Fruit fly (Drosophila melanogaster) whole organism, prepupa: ENCODE results near the gene cbt.

Source experiments
- Blimp-1 ChIP-seq: fragments of 200-800 bp; sonication (Bioruptor generic); optimal IDR thresholded peaks from 3 replicates; lab custom pipeline; 2017; ENCODE audit warnings: missing biosample characterization, missing genetic modification characterization, mild to moderate bottlenecking, moderate library complexity, missing genetic modification reagents
- CG10631 ChIP-seq: fragments of 200-800 bp; sonication (Bioruptor generic); optimal IDR thresholded peaks from 2 replicates; lab custom pipeline; 2016; ENCODE audit warnings: missing biosample characterization, missing genetic modification characterization
- CG11294 ChIP-seq: fragments of 200-800 bp; sonication (Bioruptor generic); IDR thresholded peaks from 2 replicates; pipeline ENCODE4 v1.3.6; 2022; ENCODE audit warnings: missing biosample characterization, missing genetic modification characterization
- CG15336 ChIP-seq: fragments of 200-800 bp; sonication (Bioruptor generic); IDR thresholded peaks from 2 replicates; pipeline ENCODE4 v1.3.6; 2022; ENCODE audit warnings: missing biosample characterization, missing genetic modification characterization
- CG1621 ChIP-seq: fragments of 200-800 bp; sonication (Bioruptor generic); optimal IDR thresholded peaks from 3 replicates; lab custom pipeline; 2018; ENCODE audit warnings: missing biosample characterization, mild to moderate bottlenecking, missing genetic modification characterization
- CG16779 ChIP-seq: fragments of 200-800 bp; sonication (Bioruptor generic); optimal IDR thresholded peaks from 3 replicates; lab custom pipeline; 2017; ENCODE audit warnings: missing biosample characterization, mild to moderate bottlenecking, missing genetic modification characterization
- CG3032 ChIP-seq: fragments of 200-800 bp; optimal IDR thresholded peaks from 2 replicates; lab custom pipeline; 2019; ENCODE audit warnings: missing biosample characterization, mild to moderate bottlenecking, missing genetic modification characterization, moderate library complexity
- CG31627 ChIP-seq: fragments of 200-800 bp; sonication (Bioruptor generic); optimal IDR thresholded peaks from 3 replicates; lab custom pipeline; 2016; ENCODE audit warnings: missing biosample characterization, missing genetic modification characterization
- CG32006 ChIP-seq: fragments of 200-800 bp; sonication (Bioruptor generic); optimal IDR thresholded peaks from 3 replicates; lab custom pipeline; 2017; ENCODE audit warnings: missing biosample characterization, mild to moderate bottlenecking, missing genetic modification characterization
- CG34406 ChIP-seq: fragments of 200-800 bp; sonication (Bioruptor generic); optimal IDR thresholded peaks from 3 replicates; lab custom pipeline; 2016; ENCODE audit warnings: missing biosample characterization, missing genetic modification characterization
- CG3919 ChIP-seq: fragments of 200-800 bp; sonication (Bioruptor generic); optimal IDR thresholded peaks from 3 replicates; lab custom pipeline; 2016; ENCODE audit warnings: missing biosample characterization, missing genetic modification characterization
- CG4318 ChIP-seq: fragments of 200-800 bp; sonication (Bioruptor generic); optimal IDR thresholded peaks from 3 replicates; lab custom pipeline; 2017; ENCODE audit warnings: missing biosample characterization, mild to moderate bottlenecking, missing genetic modification characterization
- CG6163 ChIP-seq: fragments of 200-800 bp; sonication (Bioruptor generic); IDR thresholded peaks from 3 replicates; pipeline ENCODE4 v1.3.6; 2022; ENCODE audit warnings: missing biosample characterization, missing genetic modification characterization
- CG6276 ChIP-seq: fragments of 200-800 bp; sonication (Bioruptor generic); optimal IDR thresholded peaks from 2 replicates; lab custom pipeline; 2017; ENCODE audit warnings: missing biosample characterization, mild to moderate bottlenecking, missing genetic modification characterization
- CG6808 ChIP-seq: fragments of 200-800 bp; sonication (Bioruptor generic); optimal IDR thresholded peaks from 3 replicates; lab custom pipeline; 2017; ENCODE audit warnings: missing biosample characterization, missing genetic modification characterization, mild to moderate bottlenecking, moderate library complexity, missing genetic modification reagents
- CG6854 ChIP-seq: fragments of 200-800 bp; sonication (Bioruptor generic); optimal IDR thresholded peaks from 2 replicates; lab custom pipeline; 2017; ENCODE audit warnings: missing biosample characterization, mild to moderate bottlenecking, missing genetic modification characterization
- CG7368 ChIP-seq: fragments of 200-800 bp; sonication (Bioruptor generic); optimal IDR thresholded peaks from 3 replicates; lab custom pipeline; 2016; ENCODE audit warnings: missing biosample characterization, missing genetic modification characterization
- CG9139 ChIP-seq: fragments of 200-800 bp; sonication (Bioruptor generic); optimal IDR thresholded peaks from 3 replicates; lab custom pipeline; 2017; ENCODE audit warnings: missing biosample characterization, mild to moderate bottlenecking, missing genetic modification characterization
- Eip78C ChIP-seq: fragments of 200-800 bp; sonication (Bioruptor generic); peaks from one replicate; lab custom pipeline; 2016; ENCODE audit warnings: missing biosample characterization, missing genetic modification characterization
- Ets96B ChIP-seq: fragments of 200-800 bp; optimal IDR thresholded peaks from 2 replicates; lab custom pipeline; 2019; ENCODE audit warnings: missing biosample characterization, mild to moderate bottlenecking, missing genetic modification characterization, moderate library complexity
- Gug ChIP-seq: fragments of 200-800 bp; sonication (Bioruptor generic); IDR thresholded peaks from 2 replicates; pipeline ENCODE4 v1.3.6; 2022; ENCODE audit warnings: missing biosample characterization, missing genetic modification characterization
- Hr39 ChIP-seq: fragments of 200-800 bp; sonication (Bioruptor generic); optimal IDR thresholded peaks from 2 replicates; lab custom pipeline; 2016; ENCODE audit warnings: missing biosample characterization, missing genetic modification characterization
- Hr4 ChIP-seq: fragments of 200-800 bp; sonication (Bioruptor generic); optimal IDR thresholded peaks from 3 replicates; lab custom pipeline; 2016; ENCODE audit warnings: missing biosample characterization, missing genetic modification characterization
- Lpt ChIP-seq: fragments of 200-800 bp; sonication (Bioruptor generic); optimal IDR thresholded peaks from 3 replicates; lab custom pipeline; 2016; ENCODE audit warnings: missing biosample characterization, missing genetic modification characterization
- Met ChIP-seq: fragments of 200-800 bp; sonication (Bioruptor generic); optimal IDR thresholded peaks from 3 replicates; lab custom pipeline; 2016; ENCODE audit warnings: missing biosample characterization, missing genetic modification characterization
- OdsH ChIP-seq: fragments of 200-800 bp; sonication (Bioruptor generic); optimal IDR thresholded peaks from 3 replicates; lab custom pipeline; 2016; ENCODE audit warnings: missing biosample characterization, missing genetic modification characterization
- Smox ChIP-seq: fragments of 200-800 bp; sonication (Bioruptor generic); optimal IDR thresholded peaks from 3 replicates; lab custom pipeline; 2016; ENCODE audit warnings: missing biosample characterization, missing genetic modification characterization
- Sox102F ChIP-seq: fragments of 200-800 bp; sonication (Bioruptor generic); optimal IDR thresholded peaks from 2 replicates; lab custom pipeline; 2016; ENCODE audit warnings: missing biosample characterization, mild to moderate bottlenecking, missing genetic modification characterization
- Sox14 ChIP-seq: fragments of 200-800 bp; sonication (Bioruptor generic); optimal IDR thresholded peaks from 3 replicates; lab custom pipeline; 2016; ENCODE audit warnings: missing biosample characterization, missing genetic modification characterization
- achi ChIP-seq: fragments of 200-800 bp; sonication (Bioruptor generic); optimal IDR thresholded peaks from 3 replicates; lab custom pipeline; 2016; ENCODE audit warnings: missing biosample characterization, missing genetic modification characterization
- acj6 ChIP-seq: fragments of 200-800 bp; sonication (Bioruptor generic); optimal IDR thresholded peaks from 3 replicates; lab custom pipeline; 2016; ENCODE audit warnings: missing biosample characterization, missing genetic modification characterization
- dsx ChIP-seq: fragments of 200-800 bp; optimal IDR thresholded peaks from 3 replicates; lab custom pipeline; 2019; ENCODE audit warnings: missing biosample characterization, mild to moderate bottlenecking, missing genetic modification characterization, moderate library complexity; ENCODE audit not compliant: poor library complexity, severe bottlenecking
- esn ChIP-seq: fragments of 200-800 bp; sonication (Bioruptor generic); optimal IDR thresholded peaks from 2 replicates; lab custom pipeline; 2016; ENCODE audit warnings: missing biosample characterization, mild to moderate bottlenecking, missing genetic modification characterization, moderate library complexity
- fd59A ChIP-seq: fragments of 200-800 bp; sonication (Bioruptor generic); optimal IDR thresholded peaks from 2 replicates; lab custom pipeline; 2017; ENCODE audit warnings: missing biosample characterization, mild to moderate bottlenecking, missing genetic modification characterization, missing genetic modification reagents
- fd85E ChIP-seq: fragments of 200-800 bp; sonication (Bioruptor generic); optimal IDR thresholded peaks from 3 replicates; lab custom pipeline; 2016; ENCODE audit warnings: missing biosample characterization, missing genetic modification characterization
- lz ChIP-seq: fragments of 200-800 bp; sonication (Bioruptor generic); optimal IDR thresholded peaks from 3 replicates; lab custom pipeline; 2016; ENCODE audit warnings: missing biosample characterization, missing genetic modification characterization
- net ChIP-seq: fragments of 200-800 bp; sonication (Bioruptor generic); optimal IDR thresholded peaks from 3 replicates; lab custom pipeline; 2016; ENCODE audit warnings: missing biosample characterization, missing genetic modification characterization
- salr ChIP-seq, 2 experiments: fragments of 200-800 bp; sonication (Bioruptor generic); optimal IDR thresholded peaks; 3 replicates each; lab custom pipeline; 2016 to 2018; ENCODE audit warnings: missing biosample characterization in 2 of 2, missing genetic modification characterization in 2 of 2, mild to moderate bottlenecking in 1 of 2
- ss ChIP-seq, 2 experiments: fragments of 200-800 bp; sonication (Bioruptor generic); optimal IDR thresholded peaks; 2 replicates in 1 of 2; 3 replicates in 1 of 2; lab custom pipeline; 2017 to 2018; ENCODE audit warnings: mild to moderate bottlenecking in 2 of 2, missing biosample characterization in 2 of 2, missing genetic modification characterization in 2 of 2, moderate library complexity in 1 of 2
- svp ChIP-seq: fragments of 200-800 bp; sonication (Bioruptor generic); peaks from one replicate; lab custom pipeline; 2016; ENCODE audit warnings: missing biosample characterization, missing genetic modification characterization
- topi ChIP-seq: fragments of 200-800 bp; sonication (Bioruptor generic); optimal IDR thresholded peaks from 3 replicates; lab custom pipeline; 2016; ENCODE audit warnings: missing biosample characterization, missing genetic modification characterization
- vri ChIP-seq: fragments of 200-800 bp; sonication (Bioruptor generic); optimal IDR thresholded peaks from 3 replicates; lab custom pipeline; 2016; ENCODE audit warnings: missing biosample characterization, mild to moderate bottlenecking, missing genetic modification characterization

The cbt gene

DNA sequence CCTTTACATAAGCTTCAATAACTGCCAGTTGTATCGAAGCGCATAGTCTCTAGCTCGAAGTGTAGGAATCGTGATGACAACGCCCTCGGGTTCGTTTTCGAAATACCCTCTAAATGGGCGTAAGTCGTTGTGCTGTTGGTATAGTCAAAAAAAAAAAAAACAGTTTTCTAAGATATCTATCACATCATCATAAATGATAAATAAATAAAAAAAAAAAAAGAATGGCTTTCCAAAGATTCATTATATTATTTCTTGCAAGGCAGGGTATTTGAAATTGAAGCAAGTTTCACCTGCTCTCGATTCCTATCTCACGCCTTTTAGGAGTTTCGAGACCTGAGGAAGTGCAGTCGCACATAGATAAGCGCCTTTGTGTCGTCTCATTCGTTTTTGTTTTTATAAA lies 13.8 kb upstream of the cbt start (continued):
- TF ChIP-seq Sox14 (GFP tag; lab: Kevin White, UChicago) = peak; percentile 40
- peak; percentile 33 for TF ChIP-seq CG3919 (GFP tag; lab: Kevin White, UChicago)
- peak; percentile 11 for TF ChIP-seq vri
- TF ChIP-seq CG9139 (GFP tag; lab: Kevin White, UChicago) = no peak
- peak; percentile 48 for TF ChIP-seq topi (GFP tag; lab: Kevin White, UChicago)
- peak; percentile 40; the same call in 1 of the 2 replicates for TF ChIP-seq CG15336 (GFP tag; lab: Robert Waterston, UW)
- TF ChIP-seq CG1621 (tag; lab: Kevin White, UChicago) = no peak
- TF ChIP-seq CG6808 (GFP tag; lab: Kevin White, UChicago) = no peak
- TF ChIP-seq lz (GFP tag; lab: Kevin White, UChicago) = peak; percentile 48
- peak; percentile 7 for TF ChIP-seq CG4318 (GFP tag; lab: Kevin White, UChicago)
- peak; percentile 51 for TF ChIP-seq Met (GFP tag; lab: Kevin White, UChicago)
- peak; percentile 25 for TF ChIP-seq Sox102F
- no peak for TF ChIP-seq CG6276
- TF ChIP-seq ss (GFP tag; optimal IDR thresholded peaks at IDR 0.05; lab: Kevin White, UChicago) = no peak
- peak in 1 of 2 experiments; percentile 10 for TF ChIP-seq salr (GFP tag; optimal IDR thresholded peaks at IDR 0.05; lab: Kevin White, UChicago)
- peak; percentile 48; the same call in 1 of the 3 replicates for TF ChIP-seq CG6163 (GFP tag; lab: Robert Waterston, UW)
- TF ChIP-seq Gug (GFP tag; lab: Robert Waterston, UW) = no peak
- TF ChIP-seq fd85E (GFP tag; lab: Kevin White, UChicago) = no peak
- TF ChIP-seq esn = peak; percentile 66
- no peak for TF ChIP-seq CG3032 (tag; lab: Kevin White, UChicago)
- TF ChIP-seq OdsH (GFP tag; lab: Kevin White, UChicago) = peak; percentile 34
- TF ChIP-seq Eip78C (GFP tag; lab: Kevin White, UChicago) = peak; percentile 79
- TF ChIP-seq Ets96B (tag; lab: Kevin White, UChicago) = peak; percentile 17
- TF ChIP-seq svp (GFP tag; lab: Kevin White, UChicago) = peak; percentile 79
- no peak for TF ChIP-seq Blimp-1 (GFP tag; lab: Kevin White, UChicago)
- TF ChIP-seq, all 60 proteins: peak for 33

DNA sequence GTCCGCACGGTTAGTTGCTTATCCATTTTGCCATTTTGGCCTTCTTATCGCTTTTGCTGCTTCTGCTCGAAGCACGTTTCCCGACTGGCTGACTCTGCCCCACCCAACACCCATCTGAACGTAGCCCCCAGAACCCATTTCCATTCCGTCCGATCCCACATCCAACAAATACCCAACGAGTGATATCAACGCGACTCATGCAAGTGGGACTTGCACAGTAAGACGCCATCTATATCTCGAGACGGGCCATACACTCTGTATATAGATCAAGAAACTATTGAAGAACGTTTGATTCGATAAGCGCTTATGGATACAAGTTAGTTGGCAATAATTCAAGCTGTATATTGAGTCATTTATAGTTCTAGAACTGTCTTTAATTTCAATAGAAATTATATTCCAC lies 12.7 kb upstream of the cbt start:
- no peak for TF ChIP-seq Smox
- no peak for TF ChIP-seq fd85E (GFP tag; lab: Kevin White, UChicago)

DNA sequence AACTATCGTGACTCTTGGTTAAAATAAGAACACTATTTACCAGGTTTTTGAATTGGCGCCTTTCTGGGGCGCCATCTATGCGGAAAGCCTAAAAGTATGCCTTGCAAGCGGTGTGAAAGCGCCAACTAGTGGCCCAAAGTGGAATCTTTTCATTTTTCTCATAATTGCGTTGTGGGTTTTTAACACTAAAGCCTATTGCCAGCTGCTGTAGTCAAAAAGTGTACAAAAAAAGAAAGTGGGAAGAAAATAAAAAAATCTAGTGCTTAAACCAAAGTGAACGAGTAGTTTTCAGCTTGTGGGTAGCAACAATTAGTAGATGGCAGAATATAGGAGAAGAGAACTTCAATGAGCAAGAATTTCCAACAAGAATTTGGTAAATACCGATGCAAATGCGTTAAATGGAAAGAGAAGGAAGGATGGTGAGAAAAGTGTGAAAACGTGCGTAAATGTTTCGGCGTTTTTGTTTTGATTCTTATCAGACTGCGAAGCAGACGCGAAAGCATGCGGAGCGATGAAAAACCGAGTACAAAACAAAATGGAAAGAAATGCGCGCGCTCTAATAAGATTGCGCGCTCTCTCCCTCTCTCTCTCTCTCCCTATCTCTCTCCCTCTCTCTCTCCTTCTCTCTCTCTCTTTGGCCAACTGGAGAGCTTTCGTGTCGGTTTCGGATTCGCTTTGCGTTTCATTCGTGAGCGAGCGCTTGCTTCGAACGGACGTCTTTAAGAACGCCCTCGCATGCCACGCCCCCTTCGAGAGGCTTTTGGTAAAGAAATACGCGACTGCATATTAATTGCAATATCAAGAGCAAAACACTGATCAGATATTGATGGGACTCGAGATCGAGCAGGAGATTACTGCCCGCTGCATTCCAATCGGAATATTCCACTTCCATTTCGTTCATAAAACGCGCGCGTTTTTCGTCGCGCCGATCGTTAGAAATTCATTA lies 10.9 kb upstream of the cbt start:
- TF ChIP-seq CG3032 (tag; lab: Kevin White, UChicago) (peak; percentile 56), CG3919 (GFP tag; lab: Kevin White, UChicago) (peak; percentile 74), acj6 (GFP tag; lab: Kevin White, UChicago) (no peak), Smox (peak; percentile 49), Hr4 (GFP tag; lab: Kevin White, UChicago) (peak; percentile 31), CG7368 (no peak), net (peak; percentile 54), Sox102F (peak; percentile 86), Lpt (GFP tag; lab: Kevin White, UChicago) (peak; percentile 69), Sox14 (GFP tag; lab: Kevin White, UChicago) (peak; percentile 54), CG6854 (GFP tag; lab: Kevin White, UChicago) (peak; percentile 78), fd59A (no peak), CG11294 (GFP tag; lab: Robert Waterston, UW) (peak; percentile 60; the same call in 1 of the 2 replicates), CG16779 (tag; lab: Kevin White, UChicago) (peak; percentile 75), Eip78C (GFP tag; lab: Kevin White, UChicago) (peak; percentile 90), CG32006 (GFP tag; lab: Kevin White, UChicago) (peak; percentile 52), Blimp-1 (GFP tag; lab: Kevin White, UChicago) (peak; percentile 27), CG31627 (peak; percentile 83), CG10631 (GFP tag; lab: Kevin White, UChicago) (peak; percentile 39), CG6163 (GFP tag; lab: Robert Waterston, UW) (peak; percentile 78), CG4318 (GFP tag; lab: Kevin White, UChicago) (no peak), CG1621 (tag; lab: Kevin White, UChicago) (peak; percentile 9), CG15336 (GFP tag; lab: Robert Waterston, UW) (0 out of 2 replicates have a peak, but pooled peaks have one; percentile 68), ss (GFP tag; optimal IDR thresholded peaks at IDR 0.05; lab: Kevin White, UChicago) (peak; percentile 84 to 90), salr (GFP tag; optimal IDR thresholded peaks at IDR 0.05; lab: Kevin White, UChicago) (peak; percentile 41 to 42), Hr39 (GFP tag; lab: Kevin White, UChicago) (peak; percentile 74), CG6808 (GFP tag; lab: Kevin White, UChicago) (peak; percentile 55), CG34406 (GFP tag; lab: Kevin White, UChicago) (peak; percentile 39), dsx (GFP tag; lab: Kevin White, UChicago) (peak; percentile 37), achi (GFP tag; lab: Kevin White, UChicago) (peak; percentile 37), esn (peak; percentile 62)
